Worm (Caenorhabditis elegans): ENCODE data around the gene srsx-22.

DNA sequence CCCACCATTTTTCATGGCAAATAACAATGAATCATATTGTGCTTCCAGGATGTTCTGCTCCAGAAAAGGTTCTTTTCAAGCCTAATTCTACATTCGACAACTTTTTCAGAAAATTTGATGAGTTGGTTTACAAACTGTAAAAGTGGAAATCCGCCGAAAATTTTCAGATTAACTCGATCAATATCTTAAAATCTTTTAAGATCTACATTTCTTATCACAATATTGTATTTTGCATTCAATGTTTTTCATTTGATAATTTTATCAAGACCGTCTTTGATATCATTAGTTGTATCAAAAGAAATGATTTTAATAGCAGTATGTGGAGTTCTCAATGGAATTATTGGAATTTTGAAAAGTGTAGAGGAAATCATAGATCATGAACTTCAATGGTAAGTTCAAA lies 8.3 kb downstream of the srsx-22 start, which contains the start of gene F38E1.6:
- TF ChIP-seq flh-1 (GFP tag; optimal IDR thresholded peaks at IDR 0.05), result no peak
- no peak for TF ChIP-seq ces-1 (GFP tag; optimal IDR thresholded peaks at IDR 0.05)
- TF ChIP-seq mep-1 (tag; optimal IDR thresholded peaks at IDR 0.05), result no peak
- TF ChIP-seq snpc-4 (tag; optimal IDR thresholded peaks at IDR 0.05), result no peak
- no peak for TF ChIP-seq M03D4.4 (tag; optimal IDR thresholded peaks at IDR 0.05)
- TF ChIP-seq nhr-76 (tag; optimal IDR thresholded peaks at IDR 0.05), result no peak
- no peak for TF ChIP-seq lin-13 (tag; optimal IDR thresholded peaks at IDR 0.05)
- no peak for TF ChIP-seq unc-62 (GFP tag; optimal IDR thresholded peaks at IDR 0.05)

Measured in whole organism, mixed stage, embryonic.